Worm (Caenorhabditis elegans): ENCODE results near the gene memi-1.
A peak's percentile ranks its signal among the peaks of the same experiment; 100 is the strongest.

memi-1 gene

DNA sequence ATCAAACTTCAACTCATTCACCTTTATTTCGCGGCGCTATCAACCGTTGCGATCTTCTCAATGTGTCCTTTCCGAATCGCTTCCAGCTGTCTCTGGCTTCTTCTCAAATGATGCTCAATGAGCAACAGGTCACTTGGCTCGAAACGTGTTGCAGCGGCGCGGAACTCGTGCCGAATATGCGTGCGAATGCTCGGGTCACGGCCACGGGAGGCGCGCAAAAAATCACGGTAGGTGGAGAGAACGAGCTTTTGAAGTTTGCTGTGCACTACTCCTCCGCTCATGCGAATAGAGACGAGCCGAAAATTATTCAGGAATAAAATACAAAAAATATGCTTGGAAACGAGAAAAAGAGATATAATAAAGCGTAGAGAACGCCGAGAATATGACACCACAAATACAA, 49.8 kb downstream of the memi-1 start, which contains the start of gene cif-1:
Gene cif-1, minus strand, starts transcription at position 297 of the 400 bp plus-strand sequence.
- TF ChIP-seq ztf-4 (tag; optimal IDR thresholded peaks at IDR 0.05) (no peak), efl-1 (optimal IDR thresholded peaks at IDR 0.05) (no peak), efl-1 (GFP tag; optimal IDR thresholded peaks at IDR 0.05 in 1 of 2) (peak in 1 of 2 experiments; percentile 67)
